Worm (Caenorhabditis elegans) whole organism, early embryonic: ENCODE measurements around the gene F49C12.4.

Experiments
- B0310.2 ChIP-seq: sonication (generic microtip); optimal IDR thresholded peaks from 2 replicates; lab custom pipeline; 2016; ENCODE audit warnings: mild to moderate bottlenecking, missing genetic modification characterization, missing compliant biosample characterization
- tbx-11 ChIP-seq: fragments of 200-800 bp; sonication (Bioruptor generic); IDR thresholded peaks from 2 replicates; pipeline ENCODE4 v1.3.6; 2022; ENCODE audit warnings: missing genetic modification characterization, missing compliant biosample characterization

- TF ChIP-seq tbx-11 (no peak), B0310.2 (tag; lab: Kevin White, UChicago) (no peak)
These were observed 26.9 kb upstream of the F49C12.4 start, which contains the start of gene nspg-7.1 for ce11 chrIV:9330755-9331154.
